Fruit fly (Drosophila melanogaster): ENCODE results near the gene CG18249.

Gene CG18249

dm6 chr3R:8176058-8176673 lies 43.8 kb upstream of the CG18249 start (continued):
- TF ChIP-seq GATAe (GFP tag; conservative IDR thresholded peaks at IDR 0.05) = no peak
- peak; percentile 81 for TF ChIP-seq Nf-YC (tag; optimal IDR thresholded peaks at IDR 0.05)
- no peak for TF ChIP-seq dimm (GFP tag; IDR thresholded peaks at IDR 0.05)
- no peak for TF ChIP-seq Mrtf (GFP tag; IDR thresholded peaks at IDR 0.05)
- TF ChIP-seq sens-2 (GFP tag; IDR thresholded peaks at IDR 0.05) = no peak
- TF ChIP-seq CG18764 (GFP tag; optimal IDR thresholded peaks at IDR 0.05) = no peak
- peak; percentile 7 for TF ChIP-seq dmrt99B (tag; optimal IDR thresholded peaks at IDR 0.05)
- TF ChIP-seq CG8944 (GFP tag; optimal IDR thresholded peaks at IDR 0.05) = no peak
- no peak for TF ChIP-seq Myb (GFP tag; optimal IDR thresholded peaks at IDR 0.05)
- TF ChIP-seq chinmo (GFP tag; IDR thresholded peaks at IDR 0.05; ENCODE audit: partially characterized antibody) = peak; percentile 70; the same call in 2 of the 4 replicates
- no peak for TF ChIP-seq CG9817 (tag; optimal IDR thresholded peaks at IDR 0.05)
- peak; percentile 57 for TF ChIP-seq D19A (tag; optimal IDR thresholded peaks at IDR 0.05)
- TF ChIP-seq CG12104 (GFP tag; optimal IDR thresholded peaks at IDR 0.05) = no peak
- no peak for TF ChIP-seq CG17802 (tag; optimal IDR thresholded peaks at IDR 0.05)
- no peak for TF ChIP-seq CG2712 (tag; optimal IDR thresholded peaks at IDR 0.05)
- TF ChIP-seq CG11504 (tag; optimal IDR thresholded peaks at IDR 0.05) = peak; percentile 37
- no peak for TF ChIP-seq CG10147 (GFP tag; optimal IDR thresholded peaks at IDR 0.05)
- no peak for TF ChIP-seq CG17328 (GFP tag; IDR thresholded peaks at IDR 0.05)
- TF ChIP-seq sd (tag; optimal IDR thresholded peaks at IDR 0.05) = peak; percentile 13
- TF ChIP-seq CG10366 (GFP tag; IDR thresholded peaks at IDR 0.05) = no peak
- no peak for TF ChIP-seq HHEX (GFP tag; optimal IDR thresholded peaks at IDR 0.05)
- TF ChIP-seq CG16815 (GFP tag; optimal IDR thresholded peaks at IDR 0.05) = no peak
- no peak for TF ChIP-seq CG3163 (GFP tag; optimal IDR thresholded peaks at IDR 0.05)
- no peak for TF ChIP-seq TFAM (GFP tag; optimal IDR thresholded peaks at IDR 0.05)
- TF ChIP-seq sug (tag; optimal IDR thresholded peaks at IDR 0.05) = no peak
- no peak for TF ChIP-seq CG34422 (GFP tag; IDR thresholded peaks at IDR 0.05)
- peak; percentile 5 for TF ChIP-seq lilli (GFP tag; optimal IDR thresholded peaks at IDR 0.05)
- TF ChIP-seq bbx (GFP tag; IDR thresholded peaks at IDR 0.05; ENCODE audit: partially characterized antibody) = no peak
- TF ChIP-seq bab2 (GFP tag; optimal IDR thresholded peaks at IDR 0.05) = no peak
- no peak for TF ChIP-seq CG9215 (GFP tag; IDR thresholded peaks at IDR 0.05)
- TF ChIP-seq CG15269 (tag; optimal IDR thresholded peaks at IDR 0.05) = peak; percentile 26
- no peak for TF ChIP-seq Lim3 (GFP tag; IDR thresholded peaks at IDR 0.05)
- TF ChIP-seq CG17385 (GFP tag; optimal IDR thresholded peaks at IDR 0.05) = no peak
- no peak for TF ChIP-seq zen2 (GFP tag; IDR thresholded peaks at IDR 0.05; ENCODE audit: partially characterized antibody)
- no peak for TF ChIP-seq wdn (GFP tag; IDR thresholded peaks at IDR 0.05)
- no peak for TF ChIP-seq Ada2b (GFP tag; IDR thresholded peaks at IDR 0.05)
- TF ChIP-seq fd102C (GFP tag; optimal IDR thresholded peaks at IDR 0.05) = no peak
- TF ChIP-seq pita (GFP tag; optimal IDR thresholded peaks at IDR 0.05) = no peak

- TF ChIP-seq CG12659 (GFP tag; optimal IDR thresholded peaks at IDR 0.05) (no peak), CG32532 (GFP tag; IDR thresholded peaks at IDR 0.05) (no peak), Ssrp (tag; optimal IDR thresholded peaks at IDR 0.05) (no peak), CG10543 (GFP tag; optimal IDR thresholded peaks at IDR 0.05) (peak; percentile 32), CG12219 (GFP tag; optimal IDR thresholded peaks at IDR 0.05) (no peak), Aef1 (GFP tag; IDR thresholded peaks at IDR 0.05) (no peak), stc (GFP tag; IDR thresholded peaks at IDR 0.05) (no peak), wdn (GFP tag; IDR thresholded peaks at IDR 0.05) (no peak), CG34376 (GFP tag; optimal IDR thresholded peaks at IDR 0.05) (no peak), lov (optimal IDR thresholded peaks at IDR 0.05) (no peak), lov (GFP tag; IDR thresholded peaks at IDR 0.05) (no peak), CG1602 (GFP tag; optimal IDR thresholded peaks at IDR 0.05) (no peak), sd (tag; optimal IDR thresholded peaks at IDR 0.05) (peak; percentile 38), CG18011 (GFP tag; optimal IDR thresholded peaks at IDR 0.05) (no peak), CG7963 (GFP tag; IDR thresholded peaks at IDR 0.05; ENCODE audit: partially characterized antibody) (no peak)
These were observed 39.5 kb upstream of the CG18249 start for dm6 chr3R:8180376-8181011.
